Fruit fly (Drosophila melanogaster) whole organism, embryonic: ENCODE data around the gene CG14362.

Experiments used
- Atf-2 ChIP-seq: fragments of 200-800 bp; sonication (Bioruptor generic); optimal IDR thresholded peaks from 2 replicates; lab custom pipeline; 2016; ENCODE audit warnings: missing biosample characterization, missing genetic modification characterization
- CG10274 ChIP-seq: fragments of 200-800 bp; sonication (Bioruptor generic); optimal IDR thresholded peaks from 3 replicates; lab custom pipeline; 2017; ENCODE audit warnings: missing biosample characterization, mild to moderate bottlenecking, missing genetic modification characterization
- CG10654 ChIP-seq: fragments of 200-800 bp; sonication (Bioruptor generic); optimal IDR thresholded peaks from 2 replicates; lab custom pipeline; 2016; ENCODE audit warnings: missing biosample characterization, missing genetic modification characterization
- CG11560 ChIP-seq: fragments of 200-800 bp; sonication (Bioruptor generic); IDR thresholded peaks from 3 replicates; pipeline ENCODE4 v1.3.6; 2022; ENCODE audit warnings: missing biosample characterization, missing genetic modification characterization
- CG14710 ChIP-seq: fragments of 200-800 bp; sonication (Bioruptor generic); optimal IDR thresholded peaks from 3 replicates; lab custom pipeline; 2019; ENCODE audit warnings: missing biosample characterization, mild to moderate bottlenecking, missing genetic modification characterization, moderate library complexity
- CG14965 ChIP-seq: fragments of 200-800 bp; sonication (Bioruptor generic); optimal IDR thresholded peaks from 2 replicates; lab custom pipeline; 2016; ENCODE audit warnings: missing biosample characterization, missing genetic modification characterization, borderline replicate concordance
- CG15011 ChIP-seq: fragments of 200-800 bp; sonication (Bioruptor generic); optimal IDR thresholded peaks from 3 replicates; lab custom pipeline; 2018; ENCODE audit warnings: missing biosample characterization, mild to moderate bottlenecking, missing genetic modification characterization
- CG15479 ChIP-seq: fragments of 200-800 bp; sonication (Bioruptor generic); optimal IDR thresholded peaks from 3 replicates; lab custom pipeline; 2019; ENCODE audit warnings: missing biosample characterization, mild to moderate bottlenecking, missing genetic modification characterization, moderate library complexity
- CG15696 ChIP-seq: fragments of 200-800 bp; sonication (Bioruptor generic); optimal IDR thresholded peaks from 2 replicates; lab custom pipeline; 2019; ENCODE audit warnings: missing biosample characterization, mild to moderate bottlenecking, missing genetic modification characterization, moderate library complexity
- CG16815 ChIP-seq: fragments of 200-800 bp; sonication (Bioruptor generic); optimal IDR thresholded peaks from 3 replicates; lab custom pipeline; 2017; ENCODE audit warnings: missing biosample characterization, mild to moderate bottlenecking, missing genetic modification characterization
- CG17328 ChIP-seq: fragments of 200-800 bp; sonication (Bioruptor generic); IDR thresholded peaks from 2 replicates; pipeline ENCODE4 v1.3.6; 2022; ENCODE audit warnings: missing biosample characterization, missing genetic modification characterization
- CG18262 ChIP-seq: fragments of 200-800 bp; optimal IDR thresholded peaks from 3 replicates; lab custom pipeline; 2019; ENCODE audit warnings: missing biosample characterization, mild to moderate bottlenecking, missing genetic modification characterization, moderate library complexity
- CG2712 ChIP-seq: fragments of 200-800 bp; optimal IDR thresholded peaks from 3 replicates; lab custom pipeline; 2019; ENCODE audit warnings: missing biosample characterization, mild to moderate bottlenecking, missing genetic modification characterization, moderate library complexity
- CG30431 ChIP-seq: fragments of 200-800 bp; sonication (Bioruptor generic); optimal IDR thresholded peaks from 2 replicates; lab custom pipeline; 2017; ENCODE audit warnings: missing biosample characterization, missing genetic modification characterization
- CG31224 ChIP-seq: fragments of 200-800 bp; sonication (Bioruptor generic); IDR thresholded peaks from 2 replicates; pipeline ENCODE4 v1.3.6; 2022; ENCODE audit warnings: missing biosample characterization, missing genetic modification characterization
- CG34376 ChIP-seq: fragments of 200-800 bp; sonication (Bioruptor generic); optimal IDR thresholded peaks from 2 replicates; lab custom pipeline; 2018; ENCODE audit warnings: missing biosample characterization, mild to moderate bottlenecking, missing genetic modification characterization
- CG3726 ChIP-seq: fragments of 200-800 bp; sonication (Bioruptor generic); IDR thresholded peaks from 3 replicates; pipeline ENCODE4, ENCODE4 v1.3.6; 2022; ENCODE audit warnings: missing biosample characterization, missing genetic modification characterization
- CG4328 ChIP-seq: fragments of 200-800 bp; sonication (Bioruptor generic); optimal IDR thresholded peaks from 3 replicates; lab custom pipeline; 2017; ENCODE audit warnings: missing biosample characterization, missing genetic modification reagents, missing genetic modification characterization
- CG6175 ChIP-seq: fragments of 200-800 bp; sonication (Bioruptor generic); IDR thresholded peaks from 3 replicates; pipeline ENCODE4 v1.3.6; 2022; ENCODE audit warnings: missing biosample characterization, missing genetic modification characterization
- CG6791 ChIP-seq: fragments of 200-800 bp; sonication (Bioruptor generic); IDR thresholded peaks from 3 replicates; pipeline ENCODE4 v1.3.6; 2022; ENCODE audit warnings: missing biosample characterization, missing genetic modification characterization; ENCODE audit not compliant: partially characterized antibody
- CG8388 ChIP-seq: fragments of 200-800 bp; sonication (Bioruptor generic); optimal IDR thresholded peaks from 2 replicates; lab custom pipeline; 2019; ENCODE audit warnings: missing biosample characterization, mild to moderate bottlenecking, missing genetic modification characterization, moderate library complexity
- CG8478 ChIP-seq: fragments of >200 bp; optimal IDR thresholded peaks from 2 replicates; lab custom pipeline; 2018
- Dref ChIP-seq: fragments of 200-800 bp; sonication (Bioruptor generic); IDR thresholded peaks from 2 replicates; pipeline ENCODE4 v1.3.6; 2022; ENCODE audit warnings: missing biosample characterization, missing genetic modification characterization
- ERR ChIP-seq: fragments of 200-800 bp; sonication (Bioruptor generic); optimal IDR thresholded peaks from 2 replicates; lab custom pipeline; 2016; ENCODE audit warnings: missing biosample characterization, missing genetic modification characterization
- Kr ChIP-seq: fragments of 200-800 bp; sonication (Bioruptor generic); optimal IDR thresholded peaks from 2 replicates; lab custom pipeline; 2017; ENCODE audit warnings: missing biosample characterization, mild to moderate bottlenecking, missing genetic modification characterization
- Sry-δ ChIP-seq: fragments of 200-800 bp; sonication (Bioruptor generic); optimal IDR thresholded peaks from 2 replicates; lab custom pipeline; 2016; ENCODE audit warnings: missing biosample characterization, missing genetic modification characterization
- cad ChIP-seq: fragments of >200 bp; optimal IDR thresholded peaks from 2 replicates; lab custom pipeline; 2017; ENCODE audit warnings: missing biosample characterization, missing genetic modification characterization
- crol ChIP-seq: fragments of 200-800 bp; sonication (Bioruptor generic); IDR thresholded peaks from 2 replicates; pipeline ENCODE4 v1.3.6; 2022; ENCODE audit warnings: missing biosample characterization, missing genetic modification characterization
- danr ChIP-seq: fragments of 200-800 bp; sonication (Bioruptor generic); IDR thresholded peaks from 2 replicates; pipeline ENCODE4 v1.3.6; 2022; ENCODE audit warnings: missing biosample characterization, missing genetic modification characterization
- dmrt99B ChIP-seq: fragments of 200-800 bp; sonication (Bioruptor generic); optimal IDR thresholded peaks from 2 replicates; lab custom pipeline; 2018; ENCODE audit warnings: missing biosample characterization, mild to moderate bottlenecking, missing genetic modification characterization, moderate library complexity
- dysf ChIP-seq: fragments of 200-800 bp; sonication (Bioruptor generic); IDR thresholded peaks from 3 replicates; pipeline ENCODE4 v1.3.6; 2022; ENCODE audit warnings: missing biosample characterization, missing genetic modification characterization
- grau ChIP-seq: fragments of 200-800 bp; optimal IDR thresholded peaks from 3 replicates; lab custom pipeline; 2019; ENCODE audit warnings: missing biosample characterization, mild to moderate bottlenecking, missing genetic modification characterization, moderate library complexity
- grn ChIP-seq: fragments of 200-800 bp; sonication (Bioruptor generic); optimal IDR thresholded peaks from 3 replicates; lab custom pipeline; 2017; ENCODE audit warnings: missing biosample characterization, missing genetic modification characterization
- insv ChIP-seq, 2 experiments: fragments of 200-800 bp; sonication (Bioruptor generic); optimal IDR thresholded peaks; 3 replicates each; lab custom pipeline; 2016 to 2018; ENCODE audit warnings: missing biosample characterization in 2 of 2, missing genetic modification characterization in 2 of 2
- knrl ChIP-seq: fragments of 200-800 bp; sonication (Bioruptor generic); IDR thresholded peaks from 3 replicates; pipeline ENCODE4 v1.3.6; 2022; ENCODE audit warnings: missing biosample characterization, missing genetic modification characterization; ENCODE audit not compliant: partially characterized antibody
- lbe ChIP-seq: fragments of 200-800 bp; sonication (Bioruptor generic); optimal IDR thresholded peaks from 2 replicates; lab custom pipeline; 2016; ENCODE audit warnings: missing biosample characterization, mild to moderate bottlenecking, missing genetic modification characterization
- lov ChIP-seq, 2 experiments: fragments of 200-800 bp in 1 of 2; fragments of >200 bp in 1 of 2; sonication (Bioruptor generic) in 1 of 2; IDR thresholded peaks in 1 of 2; optimal IDR thresholded peaks in 1 of 2; 2 replicates in 1 of 2; 3 replicates in 1 of 2; pipeline versions ENCODE4 v1.3.6 to Lab custom; 2017 to 2022; ENCODE audit warnings: missing biosample characterization in 1 of 2, missing genetic modification characterization in 1 of 2
- nmo ChIP-seq: fragments of 200-800 bp; sonication (Bioruptor generic); optimal IDR thresholded peaks from 2 replicates; lab custom pipeline; 2018; ENCODE audit warnings: missing biosample characterization, mild to moderate bottlenecking, missing genetic modification characterization, moderate library complexity
- oc ChIP-seq: fragments of 200-800 bp; sonication (Bioruptor generic); optimal IDR thresholded peaks from 2 replicates; lab custom pipeline; 2018; ENCODE audit warnings: missing biosample characterization, mild to moderate bottlenecking, missing genetic modification characterization, moderate library complexity
- phol ChIP-seq: fragments of 200-800 bp; sonication (Bioruptor generic); optimal IDR thresholded peaks from 3 replicates; lab custom pipeline; 2018; ENCODE audit warnings: missing biosample characterization, mild to moderate bottlenecking, missing genetic modification characterization, moderate library complexity
- prd ChIP-seq, 3 experiments: fragments of >200 bp in 2 of 3; fragments of 200-800 bp in 1 of 3; sonication (Bioruptor generic) in 1 of 3; optimal IDR thresholded peaks in 2 of 3; IDR thresholded peaks in 1 of 3; 2 replicates in 2 of 3; 3 replicates in 1 of 3; pipeline versions ENCODE4 v1.3.6 to Lab custom; 2017 to 2022; ENCODE audit warnings: missing biosample characterization in 1 of 3, missing genetic modification characterization in 1 of 3
- ranshi ChIP-seq: fragments of 200-800 bp; sonication (Bioruptor generic); IDR thresholded peaks from 2 replicates; pipeline ENCODE4 v1.3.6; 2022; ENCODE audit warnings: missing biosample characterization, missing genetic modification characterization
- repo ChIP-seq: fragments of 200-800 bp; sonication (Bioruptor generic); optimal IDR thresholded peaks from 2 replicates; lab custom pipeline; 2016; ENCODE audit warnings: missing biosample characterization, missing genetic modification characterization
- sens-2 ChIP-seq: fragments of 200-800 bp; sonication (Bioruptor generic); IDR thresholded peaks from 2 replicates; pipeline ENCODE4 v1.3.6; 2022; ENCODE audit warnings: missing biosample characterization, missing genetic modification characterization
- so ChIP-seq: fragments of 200-800 bp; sonication (Bioruptor generic); IDR thresholded peaks from 3 replicates; pipeline ENCODE4 v1.3.6; 2022; ENCODE audit warnings: missing biosample characterization, missing genetic modification characterization
- sob ChIP-seq: fragments of 200-800 bp; sonication (Bioruptor generic); IDR thresholded peaks from 2 replicates; pipeline ENCODE4 v1.3.6; 2022; ENCODE audit warnings: missing biosample characterization, missing genetic modification characterization
- vfl ChIP-seq: fragments of 200-800 bp; sonication (Bioruptor generic); optimal IDR thresholded peaks from 2 replicates; lab custom pipeline; 2016; ENCODE audit warnings: missing biosample characterization, missing genetic modification characterization
- zen ChIP-seq: fragments of 200-800 bp; sonication (Bioruptor generic); optimal IDR thresholded peaks from 3 replicates; lab custom pipeline; 2018; ENCODE audit warnings: missing biosample characterization, mild to moderate bottlenecking, missing genetic modification characterization, moderate library complexity

CG14362 gene

dm6 chr3R:13880872-13881271 is 25.6 kb upstream of the CG14362 start (continued):
- TF ChIP-seq CG18262 (tag; lab: Kevin White, UChicago) (peak; percentile 26), Sry-δ (no peak), CG15479 (GFP tag; lab: Kevin White, UChicago) (no peak), sens-2 (GFP tag; lab: Robert Waterston, UW) (no peak), nmo (GFP tag; lab: Kevin White, UChicago) (peak; percentile 10), CG17328 (0 out of 2 replicates have a peak, but pooled peaks have one; percentile 43), ERR (no peak), CG14710 (tag; lab: Kevin White, UChicago) (peak; percentile 24), CG15696 (tag; lab: Kevin White, UChicago) (peak; percentile 42), CG2712 (peak; percentile 29), phol (tag; lab: Kevin White, UChicago) (peak; percentile 17), CG6791 (GFP tag; lab: Robert Waterston, UW) (no peak), CG11560 (tag; lab: Robert Waterston, UW) (no peak)

- no peak for TF ChIP-seq sob (GFP tag; lab: Robert Waterston, UW)
- TF ChIP-seq lov (optimal IDR thresholded peaks at IDR 0.05; lab: Kevin White, UChicago), result no peak
- TF ChIP-seq lov (GFP tag; IDR thresholded peaks at IDR 0.05; lab: Robert Waterston, UW), result 0 out of 3 replicates have a peak, but pooled peaks have one; percentile 16
- no peak for TF ChIP-seq CG10274 (GFP tag; lab: Kevin White, UChicago)
- TF ChIP-seq cad, result peak; percentile 49
- no peak for TF ChIP-seq CG31224 (GFP tag; lab: Robert Waterston, UW)
- peak; percentile 77 for TF ChIP-seq CG15479 (GFP tag; lab: Kevin White, UChicago)
- peak; percentile 94 for TF ChIP-seq zen (tag; lab: Kevin White, UChicago)
- no peak for TF ChIP-seq prd (optimal IDR thresholded peaks at IDR 0.05; lab: Kevin White, UChicago)
- TF ChIP-seq prd (GFP tag; IDR thresholded peaks at IDR 0.05; lab: Robert Waterston, UW), result peak; percentile 31; the same call in 1 of the 3 replicates
- 0 out of 3 replicates have a peak, but pooled peaks have one; percentile 23 for TF ChIP-seq CG3726
- TF ChIP-seq danr (GFP tag; lab: Robert Waterston, UW), result no peak
- 0 out of 3 replicates have a peak, but pooled peaks have one; percentile 14 for TF ChIP-seq dysf (GFP tag; lab: Robert Waterston, UW)
- no peak for TF ChIP-seq vfl (GFP tag; lab: Kevin White, UChicago)
- TF ChIP-seq, all 482 proteins: peak for 7
These were observed 24.1 kb upstream of the CG14362 start for dm6 chr3R:13879349-13879748.

- TF ChIP-seq so (GFP tag; lab: Robert Waterston, UW) (no peak), CG8388 (GFP tag; lab: Kevin White, UChicago) (no peak), knrl (GFP tag; lab: Robert Waterston, UW) (no peak; the same call in 2 of the 3 replicates), Atf-2 (GFP tag; lab: Kevin White, UChicago) (no peak), oc (tag; lab: Kevin White, UChicago) (peak; percentile 80), CG15011 (no peak), dmrt99B (no peak), Kr (peak; percentile 1), CG34376 (GFP tag; lab: Kevin White, UChicago) (no peak), crol (peak; percentile 89), CG14965 (GFP tag; lab: Kevin White, UChicago) (no peak), CG6175 (no peak), CG16815 (GFP tag; lab: Kevin White, UChicago) (no peak), insv (GFP tag; optimal IDR thresholded peaks at IDR 0.05; lab: Kevin White, UChicago) (no peak), lbe (GFP tag; lab: Kevin White, UChicago) (no peak), CG8478 (peak; percentile 92), CG30431 (GFP tag; lab: Kevin White, UChicago) (no peak), grau (tag; lab: Kevin White, UChicago) (peak; percentile 20), Dref (GFP tag; lab: Robert Waterston, UW) (no peak), ranshi (no peak), CG10654 (GFP tag; lab: Kevin White, UChicago) (no peak), grn (GFP tag; lab: Kevin White, UChicago) (peak; percentile 18), repo (GFP tag; lab: Kevin White, UChicago) (no peak), CG4328 (no peak)
These were observed 21.9 kb upstream of the CG14362 start for dm6 chr3R:13877125-13877524.
